Worm (Caenorhabditis elegans) whole organism, early embryonic: Measurements from ENCODE around the gene F42E8.1.

ENCODE experiments used
- F13C5.2 ChIP-seq: sonication (generic microtip); optimal IDR thresholded peaks from 2 replicates; lab custom pipeline; 2017; ENCODE audit warnings: mild to moderate bottlenecking, missing genetic modification characterization, inconsistent platforms, missing compliant biosample characterization
- ama-1 ChIP-seq: fragments of 150-350 bp; optimal IDR thresholded peaks from 2 replicates; lab custom pipeline; 2014
- ceh-36 ChIP-seq: sonication (generic microtip); optimal IDR thresholded peaks from 2 replicates; lab custom pipeline; 2016; ENCODE audit warnings: missing genetic modification characterization, inconsistent platforms, missing compliant biosample characterization
- ets-7 ChIP-seq: sonication (generic microtip); optimal IDR thresholded peaks from 2 replicates; lab custom pipeline; 2016; ENCODE audit warnings: missing genotype, missing genetic modification characterization, missing compliant biosample characterization
- flt-1 ChIP-seq: fragments of 200-800 bp; sonication (Bioruptor generic); IDR thresholded peaks from 2 replicates; pipeline ENCODE4 v1.3.6; 2022; ENCODE audit warnings: missing genetic modification characterization, missing compliant biosample characterization
- hmbx-1 ChIP-seq: sonication (generic microtip); optimal IDR thresholded peaks from 2 replicates; lab custom pipeline; 2016; ENCODE audit warnings: mild to moderate bottlenecking, missing genetic modification characterization, missing compliant biosample characterization
- hnd-1 ChIP-seq: sonication (generic microtip); optimal IDR thresholded peaks from 2 replicates; lab custom pipeline; 2016; ENCODE audit warnings: missing genetic modification characterization, missing compliant biosample characterization
- pes-1 ChIP-seq: fragments of 200-800 bp; sonication (Bioruptor generic); IDR thresholded peaks from 2 replicates; pipeline ENCODE4 v1.3.6; 2022; ENCODE audit warnings: missing genetic modification reagents, missing genetic modification characterization, missing compliant biosample characterization

- TF ChIP-seq ama-1 (lab: Kevin White, UChicago) (no peak), ceh-36 (tag; lab: Kevin White, UChicago) (no peak), flt-1 (GFP tag; lab: Robert Waterston, UW) (no peak), pes-1 (no peak), hmbx-1 (tag; lab: Kevin White, UChicago) (no peak), ets-7 (tag; lab: Kevin White, UChicago) (no peak), hnd-1 (no peak), F13C5.2 (tag; lab: Kevin White, UChicago) (no peak)
These were observed 16.9 kb upstream of the F42E8.1 start for ce11 chrV:13045017-13045416.
